Fruit fly (Drosophila melanogaster) whole organism, prepupa: ENCODE results near the gene CG9922.

Source experiments
- CG11762 ChIP-seq: fragments of 200-800 bp; sonication (Bioruptor generic); optimal IDR thresholded peaks from 3 replicates; lab custom pipeline; 2016; ENCODE audit warnings: missing biosample characterization, missing genetic modification characterization; ENCODE audit not compliant: insufficient read depth
- CG15336 ChIP-seq: fragments of 200-800 bp; sonication (Bioruptor generic); IDR thresholded peaks from 2 replicates; pipeline ENCODE4 v1.3.6; 2022; ENCODE audit warnings: missing biosample characterization, missing genetic modification characterization
- CG1621 ChIP-seq: fragments of 200-800 bp; sonication (Bioruptor generic); optimal IDR thresholded peaks from 3 replicates; lab custom pipeline; 2018; ENCODE audit warnings: missing biosample characterization, mild to moderate bottlenecking, missing genetic modification characterization
- CG16779 ChIP-seq: fragments of 200-800 bp; sonication (Bioruptor generic); optimal IDR thresholded peaks from 3 replicates; lab custom pipeline; 2017; ENCODE audit warnings: missing biosample characterization, mild to moderate bottlenecking, missing genetic modification characterization
- CG3032 ChIP-seq: fragments of 200-800 bp; optimal IDR thresholded peaks from 2 replicates; lab custom pipeline; 2019; ENCODE audit warnings: missing biosample characterization, mild to moderate bottlenecking, missing genetic modification characterization, moderate library complexity
- CG31627 ChIP-seq: fragments of 200-800 bp; sonication (Bioruptor generic); optimal IDR thresholded peaks from 3 replicates; lab custom pipeline; 2016; ENCODE audit warnings: missing biosample characterization, missing genetic modification characterization
- CG34406 ChIP-seq: fragments of 200-800 bp; sonication (Bioruptor generic); optimal IDR thresholded peaks from 3 replicates; lab custom pipeline; 2016; ENCODE audit warnings: missing biosample characterization, missing genetic modification characterization
- CG3919 ChIP-seq: fragments of 200-800 bp; sonication (Bioruptor generic); optimal IDR thresholded peaks from 3 replicates; lab custom pipeline; 2016; ENCODE audit warnings: missing biosample characterization, missing genetic modification characterization
- CG6276 ChIP-seq: fragments of 200-800 bp; sonication (Bioruptor generic); optimal IDR thresholded peaks from 2 replicates; lab custom pipeline; 2017; ENCODE audit warnings: missing biosample characterization, mild to moderate bottlenecking, missing genetic modification characterization
- CG6808 ChIP-seq: fragments of 200-800 bp; sonication (Bioruptor generic); optimal IDR thresholded peaks from 3 replicates; lab custom pipeline; 2017; ENCODE audit warnings: missing biosample characterization, missing genetic modification characterization, mild to moderate bottlenecking, moderate library complexity, missing genetic modification reagents
- CG6854 ChIP-seq: fragments of 200-800 bp; sonication (Bioruptor generic); optimal IDR thresholded peaks from 2 replicates; lab custom pipeline; 2017; ENCODE audit warnings: missing biosample characterization, mild to moderate bottlenecking, missing genetic modification characterization
- CG7368 ChIP-seq: fragments of 200-800 bp; sonication (Bioruptor generic); optimal IDR thresholded peaks from 3 replicates; lab custom pipeline; 2016; ENCODE audit warnings: missing biosample characterization, missing genetic modification characterization
- CG8119 ChIP-seq: fragments of 200-800 bp; sonication (Bioruptor generic); IDR thresholded peaks from 3 replicates; pipeline ENCODE4 v1.3.6; 2022; ENCODE audit warnings: missing biosample characterization, missing genetic modification characterization
- CG8632 ChIP-seq: fragments of 200-800 bp; sonication (Bioruptor generic); optimal IDR thresholded peaks from 3 replicates; lab custom pipeline; 2016; ENCODE audit warnings: missing biosample characterization, missing genetic modification characterization
- CG9139 ChIP-seq: fragments of 200-800 bp; sonication (Bioruptor generic); optimal IDR thresholded peaks from 3 replicates; lab custom pipeline; 2017; ENCODE audit warnings: missing biosample characterization, mild to moderate bottlenecking, missing genetic modification characterization
- Eip78C ChIP-seq: fragments of 200-800 bp; sonication (Bioruptor generic); peaks from one replicate; lab custom pipeline; 2016; ENCODE audit warnings: missing biosample characterization, missing genetic modification characterization
- Eip93F ChIP-seq: fragments of 200-800 bp; sonication (Bioruptor generic); optimal IDR thresholded peaks from 2 replicates; lab custom pipeline; 2016; ENCODE audit warnings: missing biosample characterization, mild to moderate bottlenecking, missing genetic modification characterization
- Ets21C ChIP-seq: fragments of 200-800 bp; sonication (Bioruptor generic); optimal IDR thresholded peaks from 3 replicates; lab custom pipeline; 2016; ENCODE audit warnings: missing biosample characterization, missing genetic modification characterization
- Gug ChIP-seq: fragments of 200-800 bp; sonication (Bioruptor generic); IDR thresholded peaks from 2 replicates; pipeline ENCODE4 v1.3.6; 2022; ENCODE audit warnings: missing biosample characterization, missing genetic modification characterization
- Hr39 ChIP-seq: fragments of 200-800 bp; sonication (Bioruptor generic); optimal IDR thresholded peaks from 2 replicates; lab custom pipeline; 2016; ENCODE audit warnings: missing biosample characterization, missing genetic modification characterization
- Hr4 ChIP-seq: fragments of 200-800 bp; sonication (Bioruptor generic); optimal IDR thresholded peaks from 3 replicates; lab custom pipeline; 2016; ENCODE audit warnings: missing biosample characterization, missing genetic modification characterization
- Lpt ChIP-seq: fragments of 200-800 bp; sonication (Bioruptor generic); optimal IDR thresholded peaks from 3 replicates; lab custom pipeline; 2016; ENCODE audit warnings: missing biosample characterization, missing genetic modification characterization
- Smox ChIP-seq: fragments of 200-800 bp; sonication (Bioruptor generic); optimal IDR thresholded peaks from 3 replicates; lab custom pipeline; 2016; ENCODE audit warnings: missing biosample characterization, missing genetic modification characterization
- Sox15 ChIP-seq: fragments of 200-800 bp; sonication (Bioruptor generic); optimal IDR thresholded peaks from 3 replicates; lab custom pipeline; 2016; ENCODE audit warnings: missing biosample characterization, missing genetic modification characterization
- cyc ChIP-seq: fragments of 200-800 bp; sonication (Bioruptor generic); optimal IDR thresholded peaks from 3 replicates; lab custom pipeline; 2016; ENCODE audit warnings: missing biosample characterization, missing genetic modification characterization
- dsx ChIP-seq: fragments of 200-800 bp; optimal IDR thresholded peaks from 3 replicates; lab custom pipeline; 2019; ENCODE audit warnings: missing biosample characterization, mild to moderate bottlenecking, missing genetic modification characterization, moderate library complexity; ENCODE audit not compliant: poor library complexity, severe bottlenecking
- eg ChIP-seq: fragments of 200-800 bp; sonication (Bioruptor generic); IDR thresholded peaks from 3 replicates; pipeline ENCODE4 v1.3.6; 2022; ENCODE audit warnings: missing biosample characterization, missing genetic modification characterization
- fkh ChIP-seq: fragments of 200-800 bp; sonication (Bioruptor generic); optimal IDR thresholded peaks from 3 replicates; lab custom pipeline; 2017; ENCODE audit warnings: missing biosample characterization, mild to moderate bottlenecking, missing genetic modification characterization, moderate library complexity
- lz ChIP-seq: fragments of 200-800 bp; sonication (Bioruptor generic); optimal IDR thresholded peaks from 3 replicates; lab custom pipeline; 2016; ENCODE audit warnings: missing biosample characterization, missing genetic modification characterization
- pdm3 ChIP-seq: fragments of 200-800 bp; sonication (Bioruptor generic); optimal IDR thresholded peaks from 3 replicates; lab custom pipeline; 2016; ENCODE audit warnings: missing biosample characterization, missing genetic modification characterization
- spab ChIP-seq: fragments of 200-800 bp; sonication (Bioruptor generic); optimal IDR thresholded peaks from 2 replicates; lab custom pipeline; 2017; ENCODE audit warnings: missing biosample characterization, mild to moderate bottlenecking, missing genetic modification characterization, missing genetic modification reagents
- ss ChIP-seq, 2 experiments: fragments of 200-800 bp; sonication (Bioruptor generic); optimal IDR thresholded peaks; 2 replicates in 1 of 2; 3 replicates in 1 of 2; lab custom pipeline; 2017 to 2018; ENCODE audit warnings: mild to moderate bottlenecking in 2 of 2, missing biosample characterization in 2 of 2, missing genetic modification characterization in 2 of 2, moderate library complexity in 1 of 2
- svp ChIP-seq: fragments of 200-800 bp; sonication (Bioruptor generic); peaks from one replicate; lab custom pipeline; 2016; ENCODE audit warnings: missing biosample characterization, missing genetic modification characterization
- topi ChIP-seq: fragments of 200-800 bp; sonication (Bioruptor generic); optimal IDR thresholded peaks from 3 replicates; lab custom pipeline; 2016; ENCODE audit warnings: missing biosample characterization, missing genetic modification characterization
- vri ChIP-seq: fragments of 200-800 bp; sonication (Bioruptor generic); optimal IDR thresholded peaks from 3 replicates; lab custom pipeline; 2016; ENCODE audit warnings: missing biosample characterization, mild to moderate bottlenecking, missing genetic modification characterization

The CG9922 gene

dm6 chr3R:14052182-14053036, 16.2 kb upstream of the CG9922 start (continued):
- TF ChIP-seq CG11762 (GFP tag; lab: Kevin White, UChicago) (peak; percentile 54), pdm3 (GFP tag; lab: Kevin White, UChicago) (peak; percentile 82), eg (GFP tag; lab: Robert Waterston, UW) (peak; percentile 95), CG6854 (GFP tag; lab: Kevin White, UChicago) (no peak), CG6808 (peak; percentile 62), Eip78C (peak; percentile 91), CG3919 (peak; percentile 83), fkh (GFP tag; lab: Kevin White, UChicago) (peak; percentile 48), Gug (GFP tag; lab: Robert Waterston, UW) (peak; percentile 93), spab (GFP tag; lab: Kevin White, UChicago) (peak; percentile 47), CG31627 (GFP tag; lab: Kevin White, UChicago) (no peak), topi (no peak), Lpt (GFP tag; lab: Kevin White, UChicago) (peak; percentile 95), Sox15 (GFP tag; lab: Kevin White, UChicago) (no peak), lz (GFP tag; lab: Kevin White, UChicago) (peak; percentile 23)

- no peak for TF ChIP-seq CG3919
- no peak for TF ChIP-seq Eip78C
- peak; percentile 24 for TF ChIP-seq dsx
- no peak for TF ChIP-seq CG7368 (GFP tag; lab: Kevin White, UChicago)
- TF ChIP-seq Hr4 (GFP tag; lab: Kevin White, UChicago) = no peak
- no peak for TF ChIP-seq Smox
- TF ChIP-seq Gug (GFP tag; lab: Robert Waterston, UW) = no peak
- TF ChIP-seq vri (GFP tag; lab: Kevin White, UChicago) = peak; percentile 46
- no peak for TF ChIP-seq Hr39 (GFP tag; lab: Kevin White, UChicago)
- TF ChIP-seq CG3032 (tag; lab: Kevin White, UChicago) = peak; percentile 0
- no peak for TF ChIP-seq svp (GFP tag; lab: Kevin White, UChicago)
- TF ChIP-seq CG6276 (GFP tag; lab: Kevin White, UChicago) = peak; percentile 25
- no peak for TF ChIP-seq Sox15 (GFP tag; lab: Kevin White, UChicago)
- TF ChIP-seq CG15336 (GFP tag; lab: Robert Waterston, UW) = 0 out of 2 replicates have a peak, but pooled peaks have one; percentile 13
- no peak for TF ChIP-seq cyc (GFP tag; lab: Kevin White, UChicago)
- peak; percentile 61 for TF ChIP-seq CG16779
- no peak for TF ChIP-seq CG9139 (GFP tag; lab: Kevin White, UChicago)
- peak; percentile 4 for TF ChIP-seq CG6808
- TF ChIP-seq eg (GFP tag; lab: Robert Waterston, UW) = peak; percentile 65; the same call in 2 of the 3 replicates
- no peak for TF ChIP-seq Ets21C (GFP tag; lab: Kevin White, UChicago)
- peak; percentile 11 to 39 for TF ChIP-seq ss (GFP tag; optimal IDR thresholded peaks at IDR 0.05; lab: Kevin White, UChicago)
- peak; percentile 2 for TF ChIP-seq CG1621 (tag; lab: Kevin White, UChicago)
- no peak for TF ChIP-seq CG11762 (GFP tag; lab: Kevin White, UChicago)
- peak; percentile 44 for TF ChIP-seq fkh (GFP tag; lab: Kevin White, UChicago)
- no peak for TF ChIP-seq CG31627 (GFP tag; lab: Kevin White, UChicago)
- no peak for TF ChIP-seq Eip93F (GFP tag; lab: Kevin White, UChicago)
- TF ChIP-seq Lpt (GFP tag; lab: Kevin White, UChicago) = no peak
- TF ChIP-seq CG8632 (GFP tag; lab: Kevin White, UChicago) = no peak
Observed at dm6 chr3R:14051391-14051852, 15.2 kb upstream of the CG9922 start.

- TF ChIP-seq CG1621 (tag; lab: Kevin White, UChicago) = no peak
- TF ChIP-seq CG34406 (GFP tag; lab: Kevin White, UChicago) = no peak
- no peak for TF ChIP-seq CG8119 (GFP tag; lab: Robert Waterston, UW)
- no peak for TF ChIP-seq Smox
Observed at dm6 chr3R:14050556-14051170, 14.5 kb upstream of the CG9922 start.
